Worm (Caenorhabditis elegans) whole organism, L2 larva: Measurements from ENCODE around the gene gnrr-6.

Experiments used
- C34F6.9 ChIP-seq: fragments of 150-350 bp; optimal IDR thresholded peaks from 2 replicates; lab custom pipeline; 2014; ENCODE audit warnings: missing biosample characterization, missing genetic modification characterization
- F13H6.1 ChIP-seq: sonication (generic microtip); optimal IDR thresholded peaks from 2 replicates; lab custom pipeline; 2016; ENCODE audit warnings: missing genetic modification characterization, missing compliant biosample characterization
- ZK546.5 ChIP-seq: sonication (generic microtip); optimal IDR thresholded peaks from 2 replicates; lab custom pipeline; 2017; ENCODE audit warnings: missing biosample characterization, missing genetic modification characterization
- alr-1 ChIP-seq: fragments of 150-350 bp; optimal IDR thresholded peaks from 2 replicates; lab custom pipeline; 2014; ENCODE audit warnings: missing biosample characterization, missing genetic modification characterization
- ama-1 ChIP-seq: fragments of 150-350 bp; optimal IDR thresholded peaks from 2 replicates; lab custom pipeline; 2018; ENCODE audit warnings: inconsistent platforms
- blmp-1 ChIP-seq: sonication (generic microtip); optimal IDR thresholded peaks from 2 replicates; lab custom pipeline; 2017; ENCODE audit warnings: missing genetic modification characterization, mild to moderate bottlenecking, missing compliant biosample characterization, antibody characterized with exemption, moderate library complexity; ENCODE audit not compliant: insufficient read depth
- crh-2 ChIP-seq: sonication (generic microtip); optimal IDR thresholded peaks from 2 replicates; lab custom pipeline; 2017; ENCODE audit warnings: missing biosample characterization, missing genetic modification characterization
- dmd-4 ChIP-seq: sonication (generic microtip); optimal IDR thresholded peaks from 2 replicates; lab custom pipeline; 2017; ENCODE audit warnings: missing biosample characterization, missing genetic modification characterization
- elt-1 ChIP-seq: fragments of 150-350 bp; optimal IDR thresholded peaks from 2 replicates; lab custom pipeline; 2014; ENCODE audit warnings: missing biosample characterization, missing genetic modification characterization
- fos-1 ChIP-seq: fragments of 150-350 bp; optimal IDR thresholded peaks from 2 replicates; lab custom pipeline; 2014; ENCODE audit warnings: missing biosample characterization, missing genetic modification characterization
- gmeb-1 ChIP-seq: fragments of 150-350 bp; optimal IDR thresholded peaks from 2 replicates; lab custom pipeline; 2014; ENCODE audit warnings: missing biosample characterization, missing genetic modification characterization
- lin-13 ChIP-seq: fragments of 150-350 bp; optimal IDR thresholded peaks from 2 replicates; lab custom pipeline; 2014; ENCODE audit warnings: missing biosample characterization, missing genetic modification reagents, missing genetic modification characterization
- lin-39 ChIP-seq: fragments of 150-350 bp; optimal IDR thresholded peaks from 2 replicates; lab custom pipeline; 2014; ENCODE audit warnings: missing biosample characterization, missing genetic modification reagents, missing genetic modification characterization
- lsy-2 ChIP-seq, 2 experiments: fragments of 150-350 bp in 1 of 2; sonication (generic microtip) in 1 of 2; optimal IDR thresholded peaks; 2 replicates each; lab custom pipeline; 2014 to 2017; ENCODE audit warnings: missing biosample characterization in 2 of 2, missing genetic modification characterization in 2 of 2
- mab-5 ChIP-seq: fragments of 150-350 bp; optimal IDR thresholded peaks from 2 replicates; lab custom pipeline; 2014; ENCODE audit warnings: missing biosample characterization, missing genetic modification characterization
- mbf-1 ChIP-seq: sonication (generic microtip); optimal IDR thresholded peaks from 2 replicates; lab custom pipeline; 2017; ENCODE audit warnings: missing biosample characterization, missing genetic modification characterization
- mdl-1 ChIP-seq, 2 experiments: fragments of 150-350 bp in 1 of 2; sonication (generic microtip) in 1 of 2; optimal IDR thresholded peaks; 2 replicates each; lab custom pipeline; 2017; ENCODE audit warnings: missing biosample characterization in 2 of 2, missing genetic modification characterization in 2 of 2
- nhr-10 ChIP-seq: sonication (generic microtip); optimal IDR thresholded peaks from 2 replicates; lab custom pipeline; 2017; ENCODE audit warnings: missing biosample characterization, missing genetic modification characterization
- nhr-11 ChIP-seq: fragments of 150-350 bp; optimal IDR thresholded peaks from 2 replicates; lab custom pipeline; 2014; ENCODE audit warnings: missing biosample characterization, missing genetic modification characterization
- nhr-12 ChIP-seq: fragments of 150-350 bp; optimal IDR thresholded peaks from 2 replicates; lab custom pipeline; 2014; ENCODE audit warnings: missing biosample characterization, missing genetic modification characterization
- nhr-21 ChIP-seq: fragments of 150-350 bp; optimal IDR thresholded peaks from 2 replicates; lab custom pipeline; 2014; ENCODE audit warnings: missing biosample characterization, missing genetic modification characterization
- nhr-23 ChIP-seq: fragments of 150-350 bp; optimal IDR thresholded peaks from 2 replicates; lab custom pipeline; 2014; ENCODE audit warnings: missing biosample characterization, missing genetic modification reagents, missing genetic modification characterization
- nhr-237 ChIP-seq: fragments of 150-350 bp; optimal IDR thresholded peaks from 2 replicates; lab custom pipeline; 2014; ENCODE audit warnings: missing biosample characterization, missing genetic modification characterization
- nhr-25 ChIP-seq: fragments of 150-350 bp; sonication (generic microtip); optimal IDR thresholded peaks from 3 replicates; lab custom pipeline; 2014; ENCODE audit warnings: missing biosample characterization, missing genetic modification characterization
- nhr-6 ChIP-seq: fragments of 150-350 bp; optimal IDR thresholded peaks from 2 replicates; lab custom pipeline; 2014; ENCODE audit warnings: missing biosample characterization, missing genetic modification characterization
- nhr-77 ChIP-seq: fragments of 150-350 bp; optimal IDR thresholded peaks from 2 replicates; lab custom pipeline; 2014; ENCODE audit warnings: missing biosample characterization, missing genetic modification characterization
- peb-1 ChIP-seq: fragments of 150-350 bp; optimal IDR thresholded peaks from 2 replicates; lab custom pipeline; 2014; ENCODE audit warnings: missing biosample characterization, missing genetic modification characterization
- sem-4 ChIP-seq: fragments of 150-350 bp; optimal IDR thresholded peaks from 2 replicates; lab custom pipeline; 2014; ENCODE audit warnings: missing biosample characterization, missing genetic modification reagents, missing genetic modification characterization
- skn-1 ChIP-seq: sonication (generic microtip); optimal IDR thresholded peaks from 2 replicates; lab custom pipeline; 2017; ENCODE audit warnings: missing biosample characterization, missing genetic modification characterization
- sma-3 ChIP-seq: sonication (generic microtip); optimal IDR thresholded peaks from 2 replicates; lab custom pipeline; 2016; ENCODE audit warnings: missing genetic modification reagents, missing genetic modification characterization, missing compliant biosample characterization
- sma-9 ChIP-seq, 2 experiments: fragments of 150-350 bp in 1 of 2; sonication (generic microtip) in 1 of 2; optimal IDR thresholded peaks; 2 replicates each; lab custom pipeline; 2014 to 2016; ENCODE audit warnings: missing genetic modification characterization in 2 of 2, mild to moderate bottlenecking in 1 of 2, missing biosample characterization in 1 of 2, missing compliant biosample characterization in 1 of 2, missing genetic modification reagents in 1 of 2, moderate library complexity in 1 of 2
- unc-39 ChIP-seq: fragments of 150-350 bp; optimal IDR thresholded peaks from 2 replicates; lab custom pipeline; 2014; ENCODE audit warnings: missing biosample characterization, missing genetic modification characterization
- unc-55 ChIP-seq: fragments of 150-350 bp; sonication (generic microtip); optimal IDR thresholded peaks from 3 replicates; lab custom pipeline; 2014; ENCODE audit warnings: missing biosample characterization, missing genetic modification reagents, missing genetic modification characterization
- unc-62 ChIP-seq: fragments of 150-350 bp; optimal IDR thresholded peaks from 2 replicates; lab custom pipeline; 2014; ENCODE audit warnings: missing biosample characterization, missing genetic modification reagents, missing genetic modification characterization
- zag-1 ChIP-seq: fragments of 150-350 bp; optimal IDR thresholded peaks from 2 replicates; lab custom pipeline; 2014; ENCODE audit warnings: missing biosample characterization, missing genetic modification characterization

gnrr-6 gene

DNA sequence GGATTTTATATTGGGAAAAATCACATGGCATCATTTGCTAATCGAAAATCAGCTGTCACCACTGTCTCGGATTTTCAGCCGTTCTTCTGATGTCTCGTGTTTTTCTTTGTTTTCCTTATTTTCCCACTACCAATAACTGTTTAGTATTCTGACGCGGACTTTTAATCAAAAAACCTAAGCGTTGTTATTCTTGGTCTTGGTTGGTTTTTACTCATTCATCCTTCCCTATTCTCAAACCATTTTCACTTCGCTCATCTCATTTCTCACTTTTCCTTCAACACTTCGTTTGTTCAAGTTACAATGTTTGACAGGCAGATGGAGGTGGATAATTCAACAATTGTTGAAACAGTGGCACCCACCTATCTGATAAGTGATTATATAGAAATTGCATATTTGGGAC, at the start of gene gnrr-6:
Gene gnrr-6, plus strand, starts transcription at position 301 of the 400 bp plus-strand sequence.
- TF ChIP-seq ZK546.5 (tag; lab: Kevin White, UChicago), result no peak
- no peak for TF ChIP-seq nhr-25 (tag; lab: Kevin White, UChicago)
- no peak for TF ChIP-seq sem-4
- TF ChIP-seq mbf-1 (tag; lab: Kevin White, UChicago), result no peak
- no peak for TF ChIP-seq unc-55 (GFP tag; lab: Kevin White, UChicago)
- TF ChIP-seq nhr-6 (tag; lab: Kevin White, UChicago), result no peak
- TF ChIP-seq unc-39, result no peak
- TF ChIP-seq sma-9 (GFP tag; optimal IDR thresholded peaks at IDR 0.05; lab: Kevin White, UChicago), result no peak
- TF ChIP-seq sma-9 (tag; optimal IDR thresholded peaks at IDR 0.05; lab: Kevin White, UChicago), result no peak
- no peak for TF ChIP-seq nhr-21
- no peak for TF ChIP-seq ama-1 (lab: Kevin White, UChicago)
- no peak for TF ChIP-seq nhr-11 (tag; lab: Kevin White, UChicago)
- TF ChIP-seq C34F6.9 (tag; lab: Kevin White, UChicago), result no peak
- TF ChIP-seq F13H6.1, result no peak
- no peak for TF ChIP-seq nhr-237
- no peak for TF ChIP-seq nhr-12
- TF ChIP-seq sma-3, result no peak
- no peak for TF ChIP-seq nhr-23 (tag; lab: Kevin White, UChicago)
- TF ChIP-seq gmeb-1 (tag; lab: Kevin White, UChicago), result no peak

DNA sequence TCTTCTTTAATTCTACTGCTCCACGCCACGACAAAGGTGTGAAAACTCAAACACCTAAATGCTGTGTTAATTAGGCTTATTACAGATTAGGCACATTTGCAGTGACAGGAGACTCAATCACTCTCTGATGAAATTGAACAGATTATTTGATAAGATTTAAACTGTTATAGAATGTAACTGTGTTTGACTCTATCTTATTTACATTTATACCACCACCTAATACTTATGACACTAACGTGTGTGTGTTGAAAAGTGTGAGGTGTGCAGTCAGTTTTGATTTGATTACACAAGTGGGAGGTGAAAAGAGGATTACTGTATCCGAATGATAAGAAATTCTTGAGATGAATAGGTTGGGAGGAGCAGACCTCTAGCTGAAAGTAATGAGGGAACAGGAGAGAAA, 46.4 kb upstream of the gnrr-6 start:
- no peak for TF ChIP-seq unc-62 (GFP tag; lab: Kevin White, UChicago)
- TF ChIP-seq nhr-21, result no peak
- no peak for TF ChIP-seq dmd-4 (tag; lab: Kevin White, UChicago)
- no peak for TF ChIP-seq nhr-77 (tag; lab: Kevin White, UChicago)
- TF ChIP-seq fos-1 (tag; lab: Kevin White, UChicago), result peak; percentile 26
- no peak for TF ChIP-seq crh-2 (tag; lab: Kevin White, UChicago)
- TF ChIP-seq nhr-12, result no peak
- TF ChIP-seq zag-1 (tag; lab: Kevin White, UChicago), result no peak

- TF ChIP-seq peb-1 (tag; lab: Kevin White, UChicago) (no peak), lsy-2 (tag; optimal IDR thresholded peaks at IDR 0.05; lab: Kevin White, UChicago) (no peak), zag-1 (tag; lab: Kevin White, UChicago) (no peak), elt-1 (tag; lab: Kevin White, UChicago) (no peak), dmd-4 (tag; lab: Kevin White, UChicago) (no peak), nhr-10 (tag; lab: Kevin White, UChicago) (no peak), alr-1 (peak; percentile 64), nhr-12 (no peak), mab-5 (tag; lab: Kevin White, UChicago) (peak; percentile 72), nhr-237 (no peak), mdl-1 (tag; optimal IDR thresholded peaks at IDR 0.05; lab: Kevin White, UChicago) (no peak), unc-55 (GFP tag; lab: Kevin White, UChicago) (peak; percentile 64), lin-13 (GFP tag; lab: Kevin White, UChicago) (no peak), nhr-6 (tag; lab: Kevin White, UChicago) (no peak), gmeb-1 (tag; lab: Kevin White, UChicago) (no peak)
Measured at ce11 chrX:11134750-11135394, 43.8 kb upstream of the gnrr-6 start.

DNA sequence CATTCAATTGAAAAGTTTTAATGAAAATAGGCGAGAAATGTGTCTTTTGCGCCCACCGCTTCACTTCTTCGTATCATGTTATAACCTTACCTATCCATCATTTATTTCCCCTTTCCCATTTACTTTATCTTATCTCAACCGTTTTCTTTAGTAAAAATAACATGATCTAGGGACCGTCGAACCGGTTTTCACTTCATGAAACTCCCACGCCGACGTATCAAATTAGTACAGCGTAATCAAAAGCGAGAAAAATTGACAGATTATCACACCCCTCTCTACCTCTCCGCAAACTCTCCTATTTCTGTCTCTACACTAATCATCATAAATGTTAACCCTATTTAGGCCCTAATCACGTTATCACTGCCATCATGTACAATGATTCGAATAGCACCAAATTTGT, 41.7 kb upstream of the gnrr-6 start:
- TF ChIP-seq sem-4 (no peak), fos-1 (tag; lab: Kevin White, UChicago) (peak; percentile 7), blmp-1 (tag; lab: Kevin White, UChicago) (peak; percentile 3), unc-39 (no peak), skn-1 (tag; lab: Kevin White, UChicago) (no peak), nhr-77 (tag; lab: Kevin White, UChicago) (no peak), nhr-12 (no peak), nhr-21 (peak; percentile 12), zag-1 (tag; lab: Kevin White, UChicago) (no peak), lin-39 (no peak), mab-5 (tag; lab: Kevin White, UChicago) (no peak), C34F6.9 (tag; lab: Kevin White, UChicago) (no peak), ama-1 (lab: Kevin White, UChicago) (no peak), sma-9 (GFP tag; optimal IDR thresholded peaks at IDR 0.05; lab: Kevin White, UChicago) (peak; percentile 55), sma-9 (tag; optimal IDR thresholded peaks at IDR 0.05; lab: Kevin White, UChicago) (no peak), elt-1 (tag; lab: Kevin White, UChicago) (no peak)
